Worm (Caenorhabditis elegans) whole organism, L4 larva: ENCODE data around the gene tag-151.

ENCODE experiments used
- Y5F2A.4 ChIP-seq: fragments of 200-800 bp; sonication (Bioruptor generic); optimal IDR thresholded peaks from 2 replicates; lab custom pipeline; 2018; ENCODE audit warnings: mild to moderate bottlenecking, missing genetic modification characterization, missing compliant biosample characterization
- aly-2 ChIP-seq: sonication (generic microtip); optimal IDR thresholded peaks from 2 replicates; lab custom pipeline; 2018; ENCODE audit warnings: missing biosample characterization, missing genetic modification characterization
- ces-1 ChIP-seq: fragments of 150-350 bp; sonication (generic microtip); optimal IDR thresholded peaks from 4 replicates; lab custom pipeline; 2014; ENCODE audit warnings: missing biosample characterization, missing genetic modification reagents, missing genetic modification characterization
- snpc-4 ChIP-seq: fragments of 150-350 bp; optimal IDR thresholded peaks from 2 replicates; lab custom pipeline; 2014; ENCODE audit warnings: missing biosample characterization, missing genetic modification characterization
- zip-2 ChIP-seq: fragments of 150-350 bp; optimal IDR thresholded peaks from 2 replicates; lab custom pipeline; 2014; ENCODE audit warnings: missing biosample characterization, missing genetic modification characterization

DNA sequence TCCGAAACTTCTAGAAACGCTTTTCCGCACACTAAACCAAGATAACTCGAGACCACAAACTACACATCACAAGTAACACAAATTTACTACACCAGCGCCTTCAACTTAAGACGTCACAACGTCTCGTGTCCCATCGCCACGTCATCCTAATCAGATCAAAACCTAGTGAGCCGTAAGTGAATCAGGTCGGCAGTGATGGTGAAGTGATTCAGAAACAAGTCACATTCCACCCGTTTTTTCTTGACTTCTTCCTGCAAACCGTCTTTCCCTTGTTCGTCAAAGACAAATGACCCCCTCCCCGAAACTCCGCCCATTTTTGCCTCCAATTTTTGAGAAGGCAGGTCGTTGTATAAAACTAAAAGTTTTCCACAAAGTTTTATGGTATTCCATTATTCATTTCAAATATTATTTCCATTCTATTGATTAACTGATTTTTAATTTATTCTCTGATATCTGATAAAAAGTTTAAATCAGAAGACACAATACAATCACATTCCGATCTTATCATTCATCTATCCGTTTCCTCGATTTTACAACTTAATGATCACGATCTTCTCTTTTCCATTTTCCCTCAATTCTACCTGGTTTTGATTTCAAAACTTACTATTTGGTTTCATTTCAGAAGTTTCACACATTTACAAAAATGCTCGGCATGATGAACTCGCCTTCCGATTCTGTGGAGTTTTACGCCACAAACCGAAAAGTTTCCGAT lies 52.7 kb downstream of the tag-151 start, which contains the start of gene F26G1.2:
- no peak for TF ChIP-seq aly-2 (tag; lab: Kevin White, UChicago)
- no peak for TF ChIP-seq ces-1 (GFP tag; lab: Kevin White, UChicago)
- no peak for TF ChIP-seq snpc-4 (tag; lab: Kevin White, UChicago)
- no peak for TF ChIP-seq Y5F2A.4 (GFP tag; lab: Kevin White, UChicago)
- TF ChIP-seq zip-2 (tag; lab: Kevin White, UChicago), result no peak
